Fruit fly (Drosophila melanogaster) whole organism, prepupa: Measurements from ENCODE around the gene sra.

ENCODE experiments used
- Blimp-1 ChIP-seq: fragments of 200-800 bp; sonication (Bioruptor generic); optimal IDR thresholded peaks from 3 replicates; lab custom pipeline; 2017; ENCODE audit warnings: missing biosample characterization, missing genetic modification characterization, mild to moderate bottlenecking, moderate library complexity, missing genetic modification reagents
- CG10669 ChIP-seq: fragments of 200-800 bp; sonication (Bioruptor generic); optimal IDR thresholded peaks from 3 replicates; lab custom pipeline; 2018; ENCODE audit warnings: missing biosample characterization, mild to moderate bottlenecking, missing genetic modification characterization, moderate library complexity
- CG15336 ChIP-seq: fragments of 200-800 bp; sonication (Bioruptor generic); IDR thresholded peaks from 2 replicates; pipeline ENCODE4 v1.3.6; 2022; ENCODE audit warnings: missing biosample characterization, missing genetic modification characterization
- CG6163 ChIP-seq: fragments of 200-800 bp; sonication (Bioruptor generic); IDR thresholded peaks from 3 replicates; pipeline ENCODE4 v1.3.6; 2022; ENCODE audit warnings: missing biosample characterization, missing genetic modification characterization
- CG6854 ChIP-seq: fragments of 200-800 bp; sonication (Bioruptor generic); optimal IDR thresholded peaks from 2 replicates; lab custom pipeline; 2017; ENCODE audit warnings: missing biosample characterization, mild to moderate bottlenecking, missing genetic modification characterization
- CG8319 ChIP-seq: fragments of 200-800 bp; sonication (Bioruptor generic); optimal IDR thresholded peaks from 3 replicates; lab custom pipeline; 2016; ENCODE audit warnings: missing biosample characterization, missing genetic modification characterization
- Hr4 ChIP-seq: fragments of 200-800 bp; sonication (Bioruptor generic); optimal IDR thresholded peaks from 3 replicates; lab custom pipeline; 2016; ENCODE audit warnings: missing biosample characterization, missing genetic modification characterization
- Lpt ChIP-seq: fragments of 200-800 bp; sonication (Bioruptor generic); optimal IDR thresholded peaks from 3 replicates; lab custom pipeline; 2016; ENCODE audit warnings: missing biosample characterization, missing genetic modification characterization
- Met ChIP-seq: fragments of 200-800 bp; sonication (Bioruptor generic); optimal IDR thresholded peaks from 3 replicates; lab custom pipeline; 2016; ENCODE audit warnings: missing biosample characterization, missing genetic modification characterization
- Sox102F ChIP-seq: fragments of 200-800 bp; sonication (Bioruptor generic); optimal IDR thresholded peaks from 2 replicates; lab custom pipeline; 2016; ENCODE audit warnings: missing biosample characterization, mild to moderate bottlenecking, missing genetic modification characterization
- cyc ChIP-seq: fragments of 200-800 bp; sonication (Bioruptor generic); optimal IDR thresholded peaks from 3 replicates; lab custom pipeline; 2016; ENCODE audit warnings: missing biosample characterization, missing genetic modification characterization
- eg ChIP-seq: fragments of 200-800 bp; sonication (Bioruptor generic); IDR thresholded peaks from 3 replicates; pipeline ENCODE4 v1.3.6; 2022; ENCODE audit warnings: missing biosample characterization, missing genetic modification characterization
- salr ChIP-seq, 2 experiments: fragments of 200-800 bp; sonication (Bioruptor generic); optimal IDR thresholded peaks; 3 replicates each; lab custom pipeline; 2016 to 2018; ENCODE audit warnings: missing biosample characterization in 2 of 2, missing genetic modification characterization in 2 of 2, mild to moderate bottlenecking in 1 of 2
- vri ChIP-seq: fragments of 200-800 bp; sonication (Bioruptor generic); optimal IDR thresholded peaks from 3 replicates; lab custom pipeline; 2016; ENCODE audit warnings: missing biosample characterization, mild to moderate bottlenecking, missing genetic modification characterization

dm6 chr3R:16231385-16232307, 44.8 kb downstream of the sra start:
- TF ChIP-seq CG15336 = no peak
- peak; percentile 27 for TF ChIP-seq CG6854 (GFP tag; lab: Kevin White, UChicago)
- TF ChIP-seq vri (GFP tag; lab: Kevin White, UChicago) = peak; percentile 69
- TF ChIP-seq CG6163 (GFP tag; lab: Robert Waterston, UW) = no peak
- TF ChIP-seq Met (GFP tag; lab: Kevin White, UChicago) = peak; percentile 65
- TF ChIP-seq cyc (GFP tag; lab: Kevin White, UChicago) = peak; percentile 42
- peak; percentile 78 for TF ChIP-seq CG10669 (GFP tag; lab: Kevin White, UChicago)
- TF ChIP-seq Sox102F (GFP tag; lab: Kevin White, UChicago) = peak; percentile 43
- peak; percentile 3 for TF ChIP-seq Blimp-1 (GFP tag; lab: Kevin White, UChicago)
- peak; percentile 43 for TF ChIP-seq Lpt (GFP tag; lab: Kevin White, UChicago)
- TF ChIP-seq salr (GFP tag; optimal IDR thresholded peaks at IDR 0.05; lab: Kevin White, UChicago) = peak; percentile 20 to 72
- peak; percentile 85 for TF ChIP-seq Hr4 (GFP tag; lab: Kevin White, UChicago)
- peak; percentile 48 for TF ChIP-seq CG8319 (GFP tag; lab: Kevin White, UChicago)
- TF ChIP-seq eg (GFP tag; lab: Robert Waterston, UW) = no peak
